Worm (Caenorhabditis elegans): ENCODE results near the gene srh-19.

srh-19 gene

ce11 chrX:1451816-1452602, 39.1 kb downstream of the srh-19 start:
- TF ChIP-seq ttx-3 (tag; optimal IDR thresholded peaks at IDR 0.05) = no peak
- no peak for TF ChIP-seq ama-1 (optimal IDR thresholded peaks at IDR 0.05)
- no peak for TF ChIP-seq hlh-8 (tag; optimal IDR thresholded peaks at IDR 0.05)
- TF ChIP-seq hlh-30 (tag; optimal IDR thresholded peaks at IDR 0.05; ENCODE audit: insufficient read depth) = no peak
- no peak for TF ChIP-seq pha-4 (tag; optimal IDR thresholded peaks at IDR 0.05)
- TF ChIP-seq rnt-1 (tag; optimal IDR thresholded peaks at IDR 0.05) = no peak
- no peak for TF ChIP-seq hlh-15 (tag; optimal IDR thresholded peaks at IDR 0.05)
- TF ChIP-seq sox-2 (GFP tag; IDR thresholded peaks at IDR 0.05) = no peak
- TF ChIP-seq dmd-4 (tag; optimal IDR thresholded peaks at IDR 0.05; ENCODE audit: borderline replicate concordance) = no peak
- no peak for TF ChIP-seq odd-2 (tag; optimal IDR thresholded peaks at IDR 0.05)

ce11 chrX:1453770-1454169, 40.8 kb downstream of the srh-19 start, which contains the start of gene cebp-1:
cebp-1 (minus strand) TSS chrX:1453868.
- TF ChIP-seq nhr-11 (tag; optimal IDR thresholded peaks at IDR 0.05) (no peak), elt-2 (tag; optimal IDR thresholded peaks at IDR 0.05) (peak; percentile 12)

ce11 chrX:1454385-1454784, 41.4 kb downstream of the srh-19 start:
- TF ChIP-seq hlh-6 (tag; optimal IDR thresholded peaks at IDR 0.05) (peak; percentile 18), pqm-1 (tag; optimal IDR thresholded peaks at IDR 0.05) (peak; percentile 69), gmeb-2 (tag; optimal IDR thresholded peaks at IDR 0.05) (peak; percentile 21), hlh-15 (tag; optimal IDR thresholded peaks at IDR 0.05) (no peak), fkh-10 (GFP tag; optimal IDR thresholded peaks at IDR 0.05) (peak; percentile 2), rnt-1 (tag; optimal IDR thresholded peaks at IDR 0.05) (peak; percentile 82), syd-9 (tag; optimal IDR thresholded peaks at IDR 0.05) (peak; percentile 67), nhr-232 (tag; optimal IDR thresholded peaks at IDR 0.05) (peak; percentile 32), hlh-30 (tag; optimal IDR thresholded peaks at IDR 0.05; ENCODE audit: insufficient read depth) (peak; percentile 88), C08G9.2 (tag; optimal IDR thresholded peaks at IDR 0.05) (peak; percentile 62), ets-4 (tag; optimal IDR thresholded peaks at IDR 0.05) (peak; percentile 67), ceh-34 (tag; optimal IDR thresholded peaks at IDR 0.05) (peak; percentile 75), lin-11 (tag; optimal IDR thresholded peaks at IDR 0.05) (no peak), unc-55 (GFP tag; optimal IDR thresholded peaks at IDR 0.05) (peak; percentile 98), npax-4 (tag; optimal IDR thresholded peaks at IDR 0.05) (no peak), pax-1 (tag; optimal IDR thresholded peaks at IDR 0.05) (peak; percentile 31), ceh-30 (tag; optimal IDR thresholded peaks at IDR 0.05) (peak; percentile 20), tbx-2 (tag; optimal IDR thresholded peaks at IDR 0.05) (peak; percentile 81), dve-1 (tag; optimal IDR thresholded peaks at IDR 0.05) (peak; percentile 83), K02D7.2 (tag; optimal IDR thresholded peaks at IDR 0.05) (no peak), ceh-31 (tag; optimal IDR thresholded peaks at IDR 0.05) (peak; percentile 83), ceh-19 (GFP tag; optimal IDR thresholded peaks at IDR 0.05) (peak; percentile 65), pha-2 (tag; optimal IDR thresholded peaks at IDR 0.05) (peak; percentile 17), T23F11.4 (GFP tag; optimal IDR thresholded peaks at IDR 0.05) (peak; percentile 34), pag-3 (tag; optimal IDR thresholded peaks at IDR 0.05; ENCODE audit: borderline replicate concordance) (no peak), sdc-2 (tag; optimal IDR thresholded peaks at IDR 0.05) (peak; percentile 86), che-1 (tag; optimal IDR thresholded peaks at IDR 0.05) (peak; percentile 46), fax-1 (tag; optimal IDR thresholded peaks at IDR 0.05) (no peak), nfya-1 (tag; optimal IDR thresholded peaks at IDR 0.05) (peak; percentile 82), ceh-6 (GFP tag; optimal IDR thresholded peaks at IDR 0.05) (no peak), ceh-14 (tag; optimal IDR thresholded peaks at IDR 0.05) (peak; percentile 40), ref-2 (tag; optimal IDR thresholded peaks at IDR 0.05) (peak; percentile 79), zip-5 (tag; optimal IDR thresholded peaks at IDR 0.05) (no peak), mec-3 (tag; optimal IDR thresholded peaks at IDR 0.05; ENCODE audit: borderline replicate concordance) (no peak), lim-6 (tag; optimal IDR thresholded peaks at IDR 0.05) (peak; percentile 11), dmd-4 (tag; optimal IDR thresholded peaks at IDR 0.05; ENCODE audit: borderline replicate concordance) (no peak), unc-42 (tag; optimal IDR thresholded peaks at IDR 0.05) (peak; percentile 50), pros-1 (tag; optimal IDR thresholded peaks at IDR 0.05) (peak; percentile 80), ceh-18 (tag; optimal IDR thresholded peaks at IDR 0.05) (peak; percentile 82), madf-2 (tag; optimal IDR thresholded peaks at IDR 0.05) (peak; percentile 51)
